Worm (Caenorhabditis elegans) whole organism, late embryonic: Measurements from ENCODE around the gene F53B7.7.

Experiments used
- C08G9.2 ChIP-seq: sonication (generic microtip); optimal IDR thresholded peaks from 2 replicates; lab custom pipeline; 2016; ENCODE audit warnings: mild to moderate bottlenecking, missing genetic modification characterization, moderate library complexity, missing compliant biosample characterization
- C38D4.7 ChIP-seq: fragments of 200-800 bp; sonication (Bioruptor generic); optimal IDR thresholded peaks from 2 replicates; lab custom pipeline; 2018; ENCODE audit warnings: mild to moderate bottlenecking, missing genetic modification characterization, moderate library complexity, missing compliant biosample characterization
- F13H6.1 ChIP-seq: sonication (generic microtip); optimal IDR thresholded peaks from 2 replicates; lab custom pipeline; 2016; ENCODE audit warnings: missing genetic modification characterization, missing compliant biosample characterization
- K02D7.2 ChIP-seq: sonication (generic microtip); optimal IDR thresholded peaks from 2 replicates; lab custom pipeline; 2017; ENCODE audit warnings: mild to moderate bottlenecking, missing genetic modification characterization, missing compliant biosample characterization
- T23F11.4 ChIP-seq: fragments of 200-800 bp; sonication (Bioruptor generic); optimal IDR thresholded peaks from 2 replicates; lab custom pipeline; 2018; ENCODE audit warnings: mild to moderate bottlenecking, missing genetic modification characterization, missing compliant biosample characterization
- ceh-14 ChIP-seq: sonication (generic microtip); optimal IDR thresholded peaks from 2 replicates; lab custom pipeline; 2016; ENCODE audit warnings: missing genotype, missing genetic modification characterization, missing compliant biosample characterization
- ceh-18 ChIP-seq: sonication (generic microtip); optimal IDR thresholded peaks from 2 replicates; lab custom pipeline; 2016; ENCODE audit warnings: missing genetic modification characterization, missing compliant biosample characterization
- ceh-19 ChIP-seq: fragments of 200-800 bp; sonication (Bioruptor generic); optimal IDR thresholded peaks from 2 replicates; lab custom pipeline; 2018; ENCODE audit warnings: mild to moderate bottlenecking, missing genetic modification characterization, missing compliant biosample characterization
- ceh-2 ChIP-seq: sonication (generic microtip); optimal IDR thresholded peaks from 2 replicates; lab custom pipeline; 2016; ENCODE audit warnings: missing genotype, missing genetic modification characterization, missing compliant biosample characterization
- ceh-24 ChIP-seq: sonication (generic microtip); optimal IDR thresholded peaks from 2 replicates; lab custom pipeline; 2016; ENCODE audit warnings: mild to moderate bottlenecking, missing genetic modification characterization, missing compliant biosample characterization
- ceh-31 ChIP-seq: sonication (generic microtip); optimal IDR thresholded peaks from 2 replicates; lab custom pipeline; 2016; ENCODE audit warnings: missing genetic modification characterization, missing compliant biosample characterization
- ceh-34 ChIP-seq: sonication (generic microtip); optimal IDR thresholded peaks from 2 replicates; lab custom pipeline; 2016; ENCODE audit warnings: mild to moderate bottlenecking, missing genetic modification characterization, missing compliant biosample characterization
- ceh-45 ChIP-seq: fragments of 200-800 bp; sonication (Bioruptor generic); IDR thresholded peaks from 2 replicates; pipeline ENCODE4 v1.3.6; 2022; ENCODE audit warnings: missing genetic modification reagents, missing genetic modification characterization, missing compliant biosample characterization
- ceh-9 ChIP-seq: sonication (generic microtip); optimal IDR thresholded peaks from 2 replicates; lab custom pipeline; 2016; ENCODE audit warnings: mild to moderate bottlenecking, missing genetic modification characterization, inconsistent platforms, missing compliant biosample characterization
- dmd-4 ChIP-seq: sonication (generic microtip); optimal IDR thresholded peaks from 2 replicates; lab custom pipeline; 2016; ENCODE audit warnings: borderline replicate concordance, missing genetic modification characterization, missing compliant biosample characterization
- elt-2 ChIP-seq: sonication (generic microtip); optimal IDR thresholded peaks from 2 replicates; lab custom pipeline; 2016; ENCODE audit warnings: missing genetic modification reagents, missing genetic modification characterization, missing compliant biosample characterization
- elt-4 ChIP-seq: sonication (generic microtip); optimal IDR thresholded peaks from 2 replicates; lab custom pipeline; 2016; ENCODE audit warnings: missing genetic modification characterization, missing compliant biosample characterization
- ets-4 ChIP-seq: sonication (generic microtip); optimal IDR thresholded peaks from 2 replicates; lab custom pipeline; 2016; ENCODE audit warnings: missing genetic modification characterization, missing compliant biosample characterization
- eyg-1 ChIP-seq: sonication (generic microtip); optimal IDR thresholded peaks from 2 replicates; lab custom pipeline; 2016; ENCODE audit warnings: missing genotype, missing genetic modification characterization, missing compliant biosample characterization
- fax-1 ChIP-seq: sonication (generic microtip); optimal IDR thresholded peaks from 2 replicates; lab custom pipeline; 2016; ENCODE audit warnings: missing genotype, missing genetic modification characterization, missing compliant biosample characterization
- fkh-10 ChIP-seq: fragments of 150-350 bp; optimal IDR thresholded peaks from 2 replicates; lab custom pipeline; 2014; ENCODE audit warnings: missing biosample characterization, missing genetic modification reagents, missing genetic modification characterization
- fkh-6 ChIP-seq: sonication (generic microtip); optimal IDR thresholded peaks from 2 replicates; lab custom pipeline; 2016; ENCODE audit warnings: missing genetic modification characterization, missing compliant biosample characterization
- gmeb-2 ChIP-seq: sonication (generic microtip); optimal IDR thresholded peaks from 2 replicates; lab custom pipeline; 2016; ENCODE audit warnings: missing genetic modification characterization, inconsistent platforms, missing compliant biosample characterization
- hlh-13 ChIP-seq: fragments of 200-800 bp; sonication (Bioruptor generic); optimal IDR thresholded peaks from 2 replicates; lab custom pipeline; 2018; ENCODE audit warnings: mild to moderate bottlenecking, missing genetic modification characterization, missing compliant biosample characterization
- hlh-15 ChIP-seq: sonication (generic microtip); optimal IDR thresholded peaks from 2 replicates; lab custom pipeline; 2016; ENCODE audit warnings: missing genetic modification characterization, missing compliant biosample characterization
- hlh-6 ChIP-seq: sonication (generic microtip); optimal IDR thresholded peaks from 2 replicates; lab custom pipeline; 2016; ENCODE audit warnings: missing genotype, missing genetic modification characterization, missing compliant biosample characterization
- hlh-8 ChIP-seq: sonication (generic microtip); optimal IDR thresholded peaks from 2 replicates; lab custom pipeline; 2016; ENCODE audit warnings: missing genotype, missing genetic modification characterization, missing compliant biosample characterization
- lim-6 ChIP-seq: sonication (generic microtip); optimal IDR thresholded peaks from 2 replicates; lab custom pipeline; 2016; ENCODE audit warnings: missing genetic modification characterization, missing compliant biosample characterization
- mec-3 ChIP-seq: sonication (generic microtip); optimal IDR thresholded peaks from 2 replicates; lab custom pipeline; 2016; ENCODE audit warnings: borderline replicate concordance, missing genetic modification characterization, missing compliant biosample characterization
- nfya-1 ChIP-seq: sonication (generic microtip); optimal IDR thresholded peaks from 2 replicates; lab custom pipeline; 2017; ENCODE audit warnings: missing genetic modification characterization, mild to moderate bottlenecking, missing compliant biosample characterization, antibody characterized with exemption, moderate library complexity
- nhr-11 ChIP-seq: fragments of 150-350 bp; optimal IDR thresholded peaks from 2 replicates; lab custom pipeline; 2014; ENCODE audit warnings: missing biosample characterization, missing genetic modification characterization
- nhr-232 ChIP-seq: sonication (generic microtip); optimal IDR thresholded peaks from 2 replicates; lab custom pipeline; 2016; ENCODE audit warnings: missing genetic modification characterization, missing compliant biosample characterization
- odd-2 ChIP-seq: sonication (generic microtip); optimal IDR thresholded peaks from 2 replicates; lab custom pipeline; 2017; ENCODE audit warnings: antibody characterized with exemption, mild to moderate bottlenecking, missing genetic modification characterization, missing compliant biosample characterization
- pag-3 ChIP-seq: sonication (generic microtip); optimal IDR thresholded peaks from 2 replicates; lab custom pipeline; 2016; ENCODE audit warnings: missing compliant biosample characterization, missing genetic modification characterization, borderline replicate concordance
- pax-1 ChIP-seq: fragments of 150-350 bp; optimal IDR thresholded peaks from 2 replicates; lab custom pipeline; 2014; ENCODE audit warnings: missing biosample characterization, missing genetic modification characterization
- pha-2 ChIP-seq: sonication (generic microtip); optimal IDR thresholded peaks from 2 replicates; lab custom pipeline; 2017; ENCODE audit warnings: mild to moderate bottlenecking, missing genetic modification characterization, missing compliant biosample characterization
- pha-4 ChIP-seq: fragments of 150-350 bp; optimal IDR thresholded peaks from 2 replicates; lab custom pipeline; 2018; ENCODE audit warnings: missing biosample characterization, missing genetic modification reagents, missing genetic modification characterization
- ref-2 ChIP-seq: sonication (generic microtip); optimal IDR thresholded peaks from 2 replicates; lab custom pipeline; 2016; ENCODE audit warnings: missing genetic modification characterization, missing compliant biosample characterization
- rnt-1 ChIP-seq: sonication (generic microtip); optimal IDR thresholded peaks from 2 replicates; lab custom pipeline; 2016; ENCODE audit warnings: missing genetic modification characterization, missing compliant biosample characterization
- sox-2 ChIP-seq: fragments of 200-800 bp; sonication (Bioruptor generic); IDR thresholded peaks from 2 replicates; pipeline ENCODE4 v1.3.6; 2022; ENCODE audit warnings: missing genetic modification reagents, missing genetic modification characterization, missing compliant biosample characterization
- tbx-2 ChIP-seq: sonication (generic microtip); optimal IDR thresholded peaks from 2 replicates; lab custom pipeline; 2016; ENCODE audit warnings: missing genetic modification characterization, missing compliant biosample characterization
- tbx-7 ChIP-seq: sonication (generic microtip); optimal IDR thresholded peaks from 2 replicates; lab custom pipeline; 2016; ENCODE audit warnings: missing genotype, missing genetic modification characterization, missing compliant biosample characterization
- unc-42 ChIP-seq: sonication (generic microtip); optimal IDR thresholded peaks from 2 replicates; lab custom pipeline; 2016; ENCODE audit warnings: missing genotype, missing genetic modification characterization, missing compliant biosample characterization
- unc-55 ChIP-seq: sonication (generic microtip); optimal IDR thresholded peaks from 2 replicates; lab custom pipeline; 2017; ENCODE audit warnings: missing biosample characterization, missing genetic modification reagents, missing genetic modification characterization
- unc-86 ChIP-seq: sonication (generic microtip); optimal IDR thresholded peaks from 2 replicates; lab custom pipeline; 2016; ENCODE audit warnings: missing genetic modification characterization, missing compliant biosample characterization

The F53B7.7 gene

ce11 chrV:10958322-10958900 lies 40.5 kb upstream of the F53B7.7 start, which contains the start of gene pigt-1:
Gene pigt-1 (minus strand): TSS chrV:10958821.
- no peak for TF ChIP-seq fkh-10 (GFP tag; lab: Kevin White, UChicago)
- no peak for TF ChIP-seq elt-4 (tag; lab: Kevin White, UChicago)
- no peak for TF ChIP-seq mec-3 (tag; lab: Kevin White, UChicago)
- TF ChIP-seq hlh-6 = no peak
- TF ChIP-seq ceh-45 (GFP tag; lab: Robert Waterston, UW) = no peak
- no peak for TF ChIP-seq C38D4.7 (GFP tag; lab: Kevin White, UChicago)
- no peak for TF ChIP-seq hlh-8
- TF ChIP-seq hlh-15 = no peak
- TF ChIP-seq hlh-13 (GFP tag; lab: Kevin White, UChicago) = no peak
- no peak for TF ChIP-seq tbx-2 (tag; lab: Kevin White, UChicago)
- no peak for TF ChIP-seq C08G9.2
- TF ChIP-seq fax-1 (tag; lab: Kevin White, UChicago) = no peak
- no peak for TF ChIP-seq lim-6 (tag; lab: Kevin White, UChicago)

- TF ChIP-seq elt-2 (tag; lab: Kevin White, UChicago) = peak; percentile 14
- TF ChIP-seq fkh-6 (tag; lab: Kevin White, UChicago) = no peak
Measured at ce11 chrV:10960544-10960943, 38.4 kb upstream of the F53B7.7 start, which contains the start of gene vps-36. Gene vps-36 (minus strand): TSS chrV:10960669.

DNA sequence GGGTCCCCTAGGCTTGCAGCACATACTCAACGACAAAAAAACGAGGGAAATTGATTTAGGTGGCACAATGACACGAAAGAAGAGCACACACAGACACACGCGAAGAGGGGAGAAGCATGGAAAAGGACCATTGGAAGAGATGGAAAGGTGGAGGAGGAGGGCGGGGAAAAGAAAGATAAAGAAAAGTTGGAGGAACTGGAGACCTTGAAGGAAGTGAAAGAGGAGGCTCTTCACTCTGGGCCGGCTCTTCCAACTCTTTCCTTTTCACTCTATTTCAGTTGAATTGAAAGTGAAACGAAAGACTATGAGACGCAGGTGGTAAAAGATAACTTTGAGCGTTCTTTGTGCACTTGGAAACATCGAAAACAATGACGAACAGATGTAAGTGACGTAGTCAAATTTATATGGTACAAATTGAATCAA lies 37.4 kb upstream of the F53B7.7 start:
- TF ChIP-seq hlh-6 = no peak
- peak; percentile 49 for TF ChIP-seq mec-3 (tag; lab: Kevin White, UChicago)
- peak; percentile 22 for TF ChIP-seq C08G9.2
- TF ChIP-seq fkh-6 (tag; lab: Kevin White, UChicago) = no peak
- peak; percentile 94 for TF ChIP-seq unc-42 (tag; lab: Kevin White, UChicago)
- TF ChIP-seq nfya-1 (tag; lab: Kevin White, UChicago) = peak; percentile 1
- peak; percentile 27 for TF ChIP-seq fax-1 (tag; lab: Kevin White, UChicago)
- peak; percentile 25 for TF ChIP-seq ref-2 (tag; lab: Kevin White, UChicago)
- no peak for TF ChIP-seq elt-4 (tag; lab: Kevin White, UChicago)
- TF ChIP-seq tbx-2 (tag; lab: Kevin White, UChicago) = peak; percentile 48
- peak; percentile 68 for TF ChIP-seq unc-55 (GFP tag; lab: Kevin White, UChicago)
- peak; percentile 48 for TF ChIP-seq rnt-1
- no peak for TF ChIP-seq odd-2 (tag; lab: Kevin White, UChicago)
- TF ChIP-seq ceh-18 = peak; percentile 93
- TF ChIP-seq pag-3 (tag; lab: Kevin White, UChicago) = no peak
- no peak for TF ChIP-seq ceh-2 (tag; lab: Kevin White, UChicago)
- no peak for TF ChIP-seq T23F11.4
- TF ChIP-seq sox-2 (GFP tag; lab: Robert Waterston, UW) = no peak
- TF ChIP-seq ceh-31 (tag; lab: Kevin White, UChicago) = peak; percentile 62
- no peak for TF ChIP-seq elt-2 (tag; lab: Kevin White, UChicago)
- TF ChIP-seq ceh-34 (tag; lab: Kevin White, UChicago) = peak; percentile 44
- TF ChIP-seq pax-1 (tag; lab: Kevin White, UChicago) = no peak
- peak; percentile 75 for TF ChIP-seq ceh-14 (tag; lab: Kevin White, UChicago)

DNA sequence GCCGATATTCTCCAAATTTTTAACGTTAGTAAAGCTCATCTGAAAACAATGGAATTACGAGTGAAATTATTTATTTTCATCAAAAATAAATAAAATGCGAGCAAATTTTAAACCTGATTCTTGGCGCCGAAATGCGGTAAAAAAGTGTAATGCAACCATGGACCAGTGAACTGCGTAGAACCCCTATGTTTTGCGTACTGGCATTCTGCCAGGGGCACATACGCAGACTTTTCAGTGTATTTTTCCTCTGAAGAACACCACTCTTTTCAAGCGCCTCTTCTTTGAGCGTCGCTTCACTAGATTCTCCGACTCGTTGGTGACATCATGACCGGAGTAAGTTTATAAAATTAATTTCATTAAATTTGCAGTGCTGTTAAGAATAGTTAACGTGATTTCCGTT lies 33.4 kb upstream of the F53B7.7 start, which contains the start of the genes ctf-4 and eef-1G:
Gene ctf-4, minus strand, starts transcription at position 39 of the 400 bp plus-strand sequence.
Gene eef-1G, plus strand, starts transcription at position 219 of the 400 bp plus-strand sequence.
- TF ChIP-seq sox-2 (GFP tag; lab: Robert Waterston, UW) = no peak
- no peak for TF ChIP-seq nhr-232 (tag; lab: Kevin White, UChicago)
- TF ChIP-seq gmeb-2 (tag; lab: Kevin White, UChicago) = no peak
- no peak for TF ChIP-seq C08G9.2
- TF ChIP-seq ceh-19 = no peak
- peak; percentile 29 for TF ChIP-seq ets-4
- TF ChIP-seq ref-2 (tag; lab: Kevin White, UChicago) = peak; percentile 72
- TF ChIP-seq hlh-15 = no peak
- TF ChIP-seq tbx-7 = no peak
- no peak for TF ChIP-seq odd-2 (tag; lab: Kevin White, UChicago)
- no peak for TF ChIP-seq fax-1 (tag; lab: Kevin White, UChicago)
- peak; percentile 18 for TF ChIP-seq ceh-24 (tag; lab: Kevin White, UChicago)
- no peak for TF ChIP-seq K02D7.2 (tag; lab: Kevin White, UChicago)
- TF ChIP-seq F13H6.1 (tag; lab: Kevin White, UChicago) = no peak
- no peak for TF ChIP-seq lim-6 (tag; lab: Kevin White, UChicago)
- TF ChIP-seq ceh-9 (tag; lab: Kevin White, UChicago) = no peak
- no peak for TF ChIP-seq dmd-4 (tag; lab: Kevin White, UChicago)
- TF ChIP-seq pha-2 = no peak
- no peak for TF ChIP-seq unc-86 (tag; lab: Kevin White, UChicago)
- TF ChIP-seq eyg-1 (tag; lab: Kevin White, UChicago) = no peak
- no peak for TF ChIP-seq nhr-11 (tag; lab: Kevin White, UChicago)
- TF ChIP-seq ceh-45 (GFP tag; lab: Robert Waterston, UW) = no peak
- TF ChIP-seq ceh-2 (tag; lab: Kevin White, UChicago) = peak; percentile 18
- no peak for TF ChIP-seq pha-4
- peak; percentile 30 for TF ChIP-seq ceh-14 (tag; lab: Kevin White, UChicago)
